Worm (Caenorhabditis elegans) whole organism, midembryonic: ENCODE measurements around the gene B0286.1.

ENCODE experiments used
- flt-1 ChIP-seq: fragments of 200-800 bp; sonication (Bioruptor generic); IDR thresholded peaks from 2 replicates; pipeline ENCODE4 v1.3.6; 2022; ENCODE audit warnings: missing genetic modification characterization, missing compliant biosample characterization
- klf-2 ChIP-seq: fragments of 200-800 bp; sonication (Bioruptor generic); conservative IDR thresholded peaks from 2 replicates; pipeline ENCODE4 v1.3.6; 2022; ENCODE audit warnings: missing genetic modification reagents, missing genetic modification characterization, missing compliant biosample characterization
- med-1 ChIP-seq: sonication (generic microtip); optimal IDR thresholded peaks from 2 replicates; lab custom pipeline; 2017; ENCODE audit warnings: missing genetic modification characterization, mild to moderate bottlenecking, missing compliant biosample characterization, antibody characterized with exemption, missing genetic modification reagents; ENCODE audit not compliant: insufficient read depth
- ref-1 ChIP-seq: fragments of 200-800 bp; sonication (Bioruptor generic); conservative IDR thresholded peaks from 2 replicates; pipeline ENCODE4 v1.3.6; 2022; ENCODE audit warnings: missing genetic modification reagents, missing genetic modification characterization, missing compliant biosample characterization
- tab-1 ChIP-seq: fragments of 200-800 bp; sonication (Bioruptor generic); IDR thresholded peaks from 2 replicates; pipeline ENCODE4 v1.3.6; 2022; ENCODE audit warnings: missing genetic modification characterization, missing compliant biosample characterization
- ztf-29 ChIP-seq: fragments of 200-800 bp; sonication (Bioruptor generic); IDR thresholded peaks from 2 replicates; pipeline ENCODE4 v1.3.6; 2022; ENCODE audit warnings: missing genetic modification reagents, missing genetic modification characterization, missing compliant biosample characterization

- TF ChIP-seq med-1 (GFP tag; lab: Kevin White, UChicago) (no peak), klf-2 (GFP tag; lab: Robert Waterston, UW) (no peak), ztf-29 (GFP tag; lab: Robert Waterston, UW) (no peak), tab-1 (GFP tag; lab: Robert Waterston, UW) (no peak), ref-1 (GFP tag; lab: Robert Waterston, UW) (no peak), flt-1 (no peak)
These were observed 38.4 kb upstream of the B0286.1 start, which contains the start of gene athp-2 for ce11 chrII:4339882-4340281.
